Fruit fly (Drosophila melanogaster) whole organism, wandering third instar larva: ENCODE data around the gene Gr22b.

Experiments used
- Abd-B ChIP-seq: fragments of >200 bp; optimal IDR thresholded peaks from 2 replicates; lab custom pipeline; 2017; ENCODE audit warnings: missing biosample characterization, missing genetic modification characterization
- CG32264 ChIP-seq: fragments of 200-800 bp; sonication (Bioruptor generic); optimal IDR thresholded peaks from 2 replicates; lab custom pipeline; 2016; ENCODE audit warnings: missing biosample characterization, missing genetic modification characterization
- CG9705 ChIP-seq: fragments of 200-800 bp; sonication (Bioruptor generic); optimal IDR thresholded peaks from 2 replicates; lab custom pipeline; 2018; ENCODE audit warnings: missing biosample characterization, mild to moderate bottlenecking, missing genetic modification characterization
- CrebA ChIP-seq: fragments of 200-800 bp; sonication (Bioruptor generic); optimal IDR thresholded peaks from 2 replicates; lab custom pipeline; 2016; ENCODE audit warnings: missing biosample characterization, mild to moderate bottlenecking, missing genetic modification characterization, borderline replicate concordance
- GATAd ChIP-seq: sonication (Bioruptor generic); optimal IDR thresholded peaks from 2 replicates; lab custom pipeline; 2016; ENCODE audit warnings: missing biosample characterization, missing genetic modification characterization
- HLH106 ChIP-seq: fragments of 200-800 bp; optimal IDR thresholded peaks from 3 replicates; lab custom pipeline; 2019; ENCODE audit warnings: missing biosample characterization, mild to moderate bottlenecking, missing genetic modification characterization, moderate library complexity
- Hr78 ChIP-seq: fragments of >200 bp; optimal IDR thresholded peaks from 2 replicates; lab custom pipeline; 2017; ENCODE audit warnings: missing biosample characterization, missing genetic modification characterization
- Hr83 ChIP-seq: fragments of 200-300 bp; sonication (Bioruptor generic); optimal IDR thresholded peaks from 2 replicates; lab custom pipeline; 2016; ENCODE audit warnings: missing biosample characterization, mild to moderate bottlenecking, missing genetic modification characterization, moderate library complexity; ENCODE audit not compliant: poor library complexity, severe bottlenecking
- Mio ChIP-seq: sonication (Bioruptor generic); optimal IDR thresholded peaks from 2 replicates; lab custom pipeline; 2016; ENCODE audit warnings: missing biosample characterization, missing genetic modification characterization
- N ChIP-seq: fragments of >200 bp; optimal IDR thresholded peaks from 2 replicates; lab custom pipeline; 2018; ENCODE audit warnings: missing biosample characterization, missing external identifiers, missing genetic modification characterization
- OdsH ChIP-seq: fragments of 200-800 bp; sonication (Bioruptor generic); optimal IDR thresholded peaks from 2 replicates; lab custom pipeline; 2016; ENCODE audit warnings: missing biosample characterization, mild to moderate bottlenecking, missing genetic modification characterization
- Rel ChIP-seq, 2 experiments: fragments of 200-800 bp; sonication (Bioruptor generic) in 1 of 2; optimal IDR thresholded peaks; 2 replicates in 1 of 2; 3 replicates in 1 of 2; lab custom pipeline; 2016 to 2019; ENCODE audit warnings: mild to moderate bottlenecking in 2 of 2, missing biosample characterization in 2 of 2, missing genetic modification characterization in 2 of 2, moderate library complexity in 1 of 2
- Sp1 ChIP-seq: fragments of 200-800 bp; sonication (Bioruptor generic); optimal IDR thresholded peaks from 3 replicates; lab custom pipeline; 2019; ENCODE audit warnings: missing biosample characterization, mild to moderate bottlenecking, missing genetic modification characterization, moderate library complexity
- Vsx2 ChIP-seq: fragments of 200-300, 225-300 bp; sonication (Bioruptor generic); optimal IDR thresholded peaks from 2 replicates; lab custom pipeline; 2018; ENCODE audit warnings: missing biosample characterization, missing genetic modification characterization; ENCODE audit not compliant: partially characterized antibody
- br ChIP-seq: fragments of 200-800 bp; sonication (Bioruptor generic); optimal IDR thresholded peaks from 2 replicates; lab custom pipeline; 2016; ENCODE audit warnings: missing biosample characterization, missing genetic modification characterization
- brk ChIP-seq: fragments of 200-800 bp; sonication (Bioruptor generic); optimal IDR thresholded peaks from 2 replicates; lab custom pipeline; 2016; ENCODE audit warnings: missing biosample characterization, mild to moderate bottlenecking, missing genetic modification characterization
- dl ChIP-seq, 2 experiments: fragments of 175-275, 200-275 bp in 1 of 2; fragments of 200-275 bp in 1 of 2; sonication (Bioruptor generic); optimal IDR thresholded peaks; lab custom pipeline; 2018; ENCODE audit warnings: mild to moderate bottlenecking in 2 of 2, missing biosample characterization in 2 of 2, missing genetic modification characterization in 2 of 2, moderate library complexity in 2 of 2; ENCODE audit not compliant: partially characterized antibody in 2 of 2, insufficient read depth in 1 of 2
- dmrt93B ChIP-seq: fragments of 200-800 bp; sonication (Bioruptor generic); optimal IDR thresholded peaks from 2 replicates; lab custom pipeline; 2018; ENCODE audit warnings: missing biosample characterization, mild to moderate bottlenecking, missing genetic modification characterization
- foxo ChIP-seq, 2 experiments: fragments of 200-800 bp; sonication (Bioruptor generic); optimal IDR thresholded peaks; 2 replicates in 1 of 2; 3 replicates in 1 of 2; lab custom pipeline; 2016 to 2017; ENCODE audit warnings: missing biosample characterization in 2 of 2, missing genetic modification characterization in 2 of 2
- fru ChIP-seq: fragments of 200-800 bp; sonication (Bioruptor generic); optimal IDR thresholded peaks from 3 replicates; lab custom pipeline; 2016; ENCODE audit warnings: missing biosample characterization, mild to moderate bottlenecking, missing genetic modification characterization
- lola ChIP-seq: fragments of >200 bp; optimal IDR thresholded peaks from 2 replicates; lab custom pipeline; 2017; ENCODE audit warnings: missing biosample characterization, missing genetic modification characterization
- pan ChIP-seq: fragments of >200 bp; optimal IDR thresholded peaks from 2 replicates; lab custom pipeline; 2017
- psq ChIP-seq: fragments of 200-800 bp; sonication (Bioruptor generic); optimal IDR thresholded peaks from 3 replicates; lab custom pipeline; 2017; ENCODE audit warnings: missing biosample characterization, mild to moderate bottlenecking, missing genetic modification characterization, moderate library complexity
- rgr ChIP-seq: fragments of 200-800 bp; sonication (Bioruptor generic); optimal IDR thresholded peaks from 3 replicates; lab custom pipeline; 2016; ENCODE audit warnings: missing biosample characterization, mild to moderate bottlenecking, missing genetic modification characterization
- tai ChIP-seq: sonication (Bioruptor generic); optimal IDR thresholded peaks from 2 replicates; lab custom pipeline; 2016; ENCODE audit warnings: missing biosample characterization, missing genetic modification characterization
- usp ChIP-seq: fragments of >200 bp; optimal IDR thresholded peaks from 2 replicates; lab custom pipeline; 2017; ENCODE audit warnings: missing biosample characterization, missing genetic modification characterization
- woc ChIP-seq: sonication (Bioruptor generic); optimal IDR thresholded peaks from 2 replicates; lab custom pipeline; 2016; ENCODE audit warnings: missing biosample characterization, mild to moderate bottlenecking, missing genetic modification characterization

Gene Gr22b

DNA sequence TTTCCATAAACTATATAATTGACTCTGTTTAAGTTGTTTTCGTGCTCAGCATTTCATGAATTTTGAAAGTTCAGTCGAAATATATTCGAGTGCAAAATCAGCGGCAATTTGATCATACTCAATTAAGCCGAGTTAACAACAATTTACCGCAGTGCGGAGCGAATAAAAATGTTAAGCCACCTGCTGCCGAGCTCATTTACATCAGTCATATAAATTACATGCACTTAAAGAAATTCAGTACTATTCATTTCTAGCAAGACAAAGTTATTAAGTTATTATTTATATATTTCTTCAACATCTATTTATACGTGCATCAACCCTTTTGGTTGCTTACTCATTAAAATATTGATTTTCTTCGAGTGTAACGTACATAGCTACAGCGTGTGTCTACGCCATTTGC is 39.4 kb upstream of the Gr22b start, which contains the start of gene c-cup:
Gene c-cup (minus strand): TSS at position 101 of the 400 bp plus-strand sequence.
- TF ChIP-seq Sp1 (GFP tag; lab: Kevin White, UChicago) (no peak), psq (no peak)

DNA sequence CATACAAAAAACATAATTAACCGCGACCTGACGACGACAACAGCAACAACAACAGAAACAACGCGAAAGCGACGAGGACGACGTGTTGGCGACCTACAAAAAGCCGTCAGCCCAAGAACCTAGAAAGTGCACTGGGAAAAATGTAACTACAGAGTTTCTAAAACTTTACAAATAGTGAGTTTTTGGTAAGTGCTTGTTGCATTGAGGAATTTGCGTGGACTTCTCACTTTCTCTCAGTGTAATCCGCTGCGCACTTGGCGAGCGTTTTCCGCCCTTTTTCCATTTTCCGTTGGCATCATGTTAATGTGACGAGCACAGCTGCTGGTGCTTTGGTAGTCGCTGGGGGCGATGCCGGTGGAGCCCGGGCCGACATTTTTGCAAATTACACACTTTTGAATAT is 35.2 kb upstream of the Gr22b start:
- TF ChIP-seq CG9705: no peak
- TF ChIP-seq usp (GFP tag; lab: Kevin White, UChicago): no peak
- TF ChIP-seq Vsx2: no peak
- no peak for TF ChIP-seq pan (lab: Kevin White, UChicago)
- TF ChIP-seq br (GFP tag; lab: Kevin White, UChicago): no peak
- TF ChIP-seq Hr83 (GFP tag; lab: Kevin White, UChicago): no peak
- no peak for TF ChIP-seq Hr78

DNA sequence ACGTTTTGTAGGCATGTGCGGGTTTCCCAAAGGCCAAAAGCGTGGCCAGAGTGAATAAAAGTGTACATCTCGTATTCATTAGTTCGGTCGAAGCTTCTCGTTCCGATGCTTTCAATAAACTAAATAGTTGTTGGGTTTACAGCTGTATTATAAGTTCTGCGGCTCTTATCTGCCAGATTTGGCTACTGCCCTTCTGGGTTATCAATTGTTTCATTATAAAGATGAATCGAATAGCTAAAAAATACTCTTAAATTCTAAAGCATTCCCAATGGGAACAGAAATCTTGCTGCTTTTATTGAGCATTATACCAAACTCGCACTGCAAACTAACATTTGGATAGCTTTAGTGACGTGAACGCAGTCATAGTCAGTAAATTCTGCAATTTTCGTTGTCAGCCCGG is 33.3 kb upstream of the Gr22b start, which contains the start of gene CG31664:
Gene CG31664 (minus strand): TSS at position 101 of the 400 bp plus-strand sequence.
- TF ChIP-seq Abd-B (GFP tag; lab: Kevin White, UChicago): no peak
- TF ChIP-seq dmrt93B (GFP tag; lab: Kevin White, UChicago): no peak
- no peak for TF ChIP-seq Mio (GFP tag; lab: Kevin White, UChicago)
- TF ChIP-seq, all 38 proteins: peak for 0

DNA sequence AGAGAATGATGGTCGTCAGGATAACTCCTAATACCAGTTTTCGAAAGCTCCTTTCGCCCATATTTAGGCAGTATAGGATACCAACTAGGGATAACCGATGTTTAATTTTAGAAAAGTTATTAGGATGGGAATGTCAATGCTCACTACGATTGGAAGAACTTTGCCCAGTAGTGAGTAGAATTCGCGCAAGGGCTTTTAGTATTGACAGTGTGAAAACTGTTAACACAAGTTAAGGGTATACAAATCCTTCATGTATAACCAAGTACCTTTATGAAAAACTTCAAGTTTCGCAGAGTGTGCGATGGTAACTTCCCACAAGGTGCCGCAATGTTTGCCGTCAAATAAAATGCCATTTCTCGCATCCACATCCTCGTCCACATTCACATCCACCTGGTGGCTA is 30.2 kb upstream of the Gr22b start, which contains the start of gene CG31933:
Gene CG31933 (minus strand): TSS at position 101 of the 400 bp plus-strand sequence.
- TF ChIP-seq Rel (GFP tag; optimal IDR thresholded peaks at IDR 0.05; lab: Kevin White, UChicago) (no peak), Rel (tag; optimal IDR thresholded peaks at IDR 0.05; lab: Kevin White, UChicago) (no peak), psq (no peak), pan (lab: Kevin White, UChicago) (no peak), Abd-B (GFP tag; lab: Kevin White, UChicago) (no peak), GATAd (GFP tag; lab: Kevin White, UChicago) (no peak), foxo (GFP tag; optimal IDR thresholded peaks at IDR 0.05; lab: Kevin White, UChicago) (no peak)

DNA sequence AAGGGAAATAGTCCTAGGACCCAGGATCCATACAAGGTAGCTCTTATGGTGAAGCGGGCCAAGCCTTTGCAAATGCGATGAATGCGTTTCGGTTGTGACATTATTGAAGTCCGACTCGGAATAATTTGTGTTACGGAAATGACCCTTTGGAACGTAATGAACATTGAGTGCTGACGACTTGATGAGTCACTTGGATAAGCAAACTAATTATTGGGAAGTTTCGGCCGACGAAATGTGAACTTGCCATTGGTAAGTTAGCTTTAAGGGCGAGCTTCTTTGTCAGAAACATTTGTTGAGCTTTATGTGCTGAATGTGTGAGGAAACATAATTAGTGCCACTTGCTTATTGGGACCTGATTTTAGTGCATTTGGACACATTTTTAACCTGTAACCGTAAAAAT is 1.7 kb upstream of the Gr22b start, which contains the start of gene Gr22a:
Gene Gr22a (minus strand): TSS at position 101 of the 400 bp plus-strand sequence.
- no peak for TF ChIP-seq rgr (GFP tag; lab: Kevin White, UChicago)
- no peak for TF ChIP-seq HLH106
- TF ChIP-seq dl (GFP tag; optimal IDR thresholded peaks at IDR 0.05; lab: Kevin White, UChicago; ENCODE audit: insufficient read depth in 1 of 2, partially characterized antibody in 2 of 2): no peak
- no peak for TF ChIP-seq foxo (GFP tag; optimal IDR thresholded peaks at IDR 0.05; lab: Kevin White, UChicago)
- no peak for TF ChIP-seq Mio (GFP tag; lab: Kevin White, UChicago)
- TF ChIP-seq Hr78: no peak
- no peak for TF ChIP-seq br (GFP tag; lab: Kevin White, UChicago)
- no peak for TF ChIP-seq CG32264 (GFP tag; lab: Kevin White, UChicago)
- TF ChIP-seq lola (GFP tag; lab: Kevin White, UChicago): no peak
- TF ChIP-seq psq: no peak
- TF ChIP-seq N (GFP tag; lab: Kevin White, UChicago): no peak
- no peak for TF ChIP-seq GATAd (GFP tag; lab: Kevin White, UChicago)
- no peak for TF ChIP-seq Vsx2
- no peak for TF ChIP-seq CrebA
- TF ChIP-seq usp (GFP tag; lab: Kevin White, UChicago): no peak

DNA sequence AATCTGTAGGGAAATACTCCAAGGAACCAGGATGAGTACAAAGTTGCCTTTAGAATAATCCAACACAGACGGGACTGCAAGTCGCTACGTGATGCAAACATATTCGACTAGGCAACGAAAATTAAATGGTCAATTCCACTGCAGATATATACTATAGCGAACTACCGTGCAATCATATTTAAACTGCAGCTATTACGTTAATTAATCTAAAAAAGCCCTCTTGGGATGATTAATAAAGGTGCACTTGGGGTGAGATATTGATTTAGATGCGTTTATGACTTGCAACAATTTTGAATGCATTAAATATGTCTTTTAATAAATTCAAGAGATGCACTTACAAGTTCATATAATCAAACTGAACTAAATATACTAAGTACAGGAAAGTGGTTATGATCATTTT is 1.3 kb downstream of the Gr22b start, which contains the start of gene Gr22c:
Gene Gr22c (minus strand): TSS at position 101 of the 400 bp plus-strand sequence.
- TF ChIP-seq psq (no peak), CG32264 (GFP tag; lab: Kevin White, UChicago) (no peak), Hr78 (no peak), tai (no peak)

DNA sequence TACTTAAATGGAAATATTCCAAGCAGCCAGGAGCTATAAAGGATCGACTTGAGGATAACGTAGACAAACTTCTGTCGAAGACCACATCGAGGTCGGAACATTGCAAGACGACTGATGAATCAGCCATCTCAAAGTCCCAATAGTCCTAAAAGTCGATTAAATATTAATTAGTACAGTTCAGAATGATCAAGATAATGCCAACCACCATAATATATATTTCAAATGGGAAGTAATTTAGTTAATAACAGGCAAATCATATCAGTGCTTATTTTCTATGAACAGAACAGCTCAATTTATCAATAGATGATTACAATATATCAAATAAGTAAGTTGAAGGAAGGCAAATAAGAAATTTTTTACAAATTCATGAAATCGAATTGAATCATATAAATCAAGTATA is 2.8 kb downstream of the Gr22b start, which contains the start of gene Gr22d:
Gene Gr22d (minus strand): TSS at position 101 of the 400 bp plus-strand sequence.
- no peak for TF ChIP-seq tai
- no peak for TF ChIP-seq brk (GFP tag; lab: Kevin White, UChicago)
- TF ChIP-seq CG9705: no peak
- TF ChIP-seq OdsH (GFP tag; lab: Kevin White, UChicago): no peak
- TF ChIP-seq fru (GFP tag; lab: Kevin White, UChicago): no peak
- TF ChIP-seq woc (GFP tag; lab: Kevin White, UChicago): no peak
